Worm (Caenorhabditis elegans) whole organism, L1 larva: ENCODE measurements around the gene K08E4.8.

Experiments
- blmp-1 ChIP-seq: fragments of 150-350 bp; optimal IDR thresholded peaks from 2 replicates; lab custom pipeline; 2014; ENCODE audit warnings: missing biosample characterization, missing genetic modification characterization
- efl-1 ChIP-seq, 4 experiments: fragments of 150-350 bp; optimal IDR thresholded peaks in 3 of 4; peaks in 1 of 4; 1 replicate in 1 of 4; 2 replicates in 3 of 4; lab custom pipeline; 2014; ENCODE audit warnings: missing biosample characterization in 2 of 4, missing genetic modification characterization in 2 of 4, missing genetic modification reagents in 2 of 4
- elt-3 ChIP-seq, 6 experiments: fragments of 150-350 bp in 1 of 6; sonication (generic microtip); optimal IDR thresholded peaks; 2 replicates each; lab custom pipeline; 2017 to 2018; ENCODE audit warnings: missing biosample characterization in 6 of 6, missing genetic modification characterization in 6 of 6, inconsistent platforms in 1 of 6
- hlh-17 ChIP-seq: fragments of 200-800 bp; sonication (Bioruptor generic); optimal IDR thresholded peaks from 2 replicates; lab custom pipeline; 2018; ENCODE audit warnings: missing genetic modification characterization, mild to moderate bottlenecking, missing compliant biosample characterization, moderate library complexity, borderline replicate concordance
- lin-39 ChIP-seq: fragments of 150-350 bp; optimal IDR thresholded peaks from 2 replicates; lab custom pipeline; 2014; ENCODE audit warnings: missing biosample characterization, missing genetic modification reagents, missing genetic modification characterization
- nhr-76 ChIP-seq: sonication (generic microtip); optimal IDR thresholded peaks from 2 replicates; lab custom pipeline; 2017; ENCODE audit warnings: missing biosample characterization, missing genetic modification characterization
- skn-1 ChIP-seq: fragments of 150-350 bp; optimal IDR thresholded peaks from 2 replicates; lab custom pipeline; 2014; ENCODE audit warnings: missing biosample characterization, missing genetic modification characterization
- vab-15 ChIP-seq: sonication (generic microtip); optimal IDR thresholded peaks from 2 replicates; lab custom pipeline; 2017; ENCODE audit warnings: missing genotype, mild to moderate bottlenecking, missing genetic modification characterization, missing compliant biosample characterization
- ztf-11 ChIP-seq, 2 experiments: sonication (generic microtip); optimal IDR thresholded peaks; 2 replicates each; lab custom pipeline; 2016 to 2017; ENCODE audit warnings: missing genetic modification characterization in 2 of 2, missing biosample characterization in 1 of 2, missing compliant biosample characterization in 1 of 2

ce11 chrIV:12015586-12015985 is 45.5 kb downstream of the K08E4.8 start, which contains the start of gene lips-6:
- TF ChIP-seq ztf-11 (tag; optimal IDR thresholded peaks at IDR 0.05; lab: Kevin White, UChicago) = no peak
- no peak for TF ChIP-seq efl-1 (optimal IDR thresholded peaks at IDR 0.05; lab: Kevin White, UChicago)
- no peak for TF ChIP-seq efl-1 (GFP tag; optimal IDR thresholded peaks at IDR 0.05 in 1 of 2; lab: Kevin White, UChicago)
- TF ChIP-seq elt-3 (tag; optimal IDR thresholded peaks at IDR 0.05; lab: Kevin White, UChicago) = no peak
- TF ChIP-seq blmp-1 (tag; lab: Kevin White, UChicago) = no peak
- no peak for TF ChIP-seq vab-15 (tag; lab: Kevin White, UChicago)
- no peak for TF ChIP-seq hlh-17 (GFP tag; lab: Kevin White, UChicago)
- TF ChIP-seq lin-39 = no peak
- no peak for TF ChIP-seq skn-1 (tag; lab: Kevin White, UChicago)
- no peak for TF ChIP-seq nhr-76
